Fruit fly (Drosophila melanogaster): ENCODE results near the gene CG11369.

The CG11369 gene

dm6 chrX:7541455-7541797, 32.7 kb upstream of the CG11369 start:
- TF ChIP-seq CG34367 (tag; optimal IDR thresholded peaks at IDR 0.05) (no peak), CG8159 (tag; optimal IDR thresholded peaks at IDR 0.05) (peak; percentile 36), CG10348 (GFP tag; IDR thresholded peaks at IDR 0.05) (no peak), Ets98B (GFP tag; IDR thresholded peaks at IDR 0.05) (no peak), Pif1B (GFP tag; optimal IDR thresholded peaks at IDR 0.05) (no peak), rn (GFP tag; IDR thresholded peaks at IDR 0.05) (no peak), Pif1A (GFP tag; optimal IDR thresholded peaks at IDR 0.05) (peak; percentile 37), Snoo (tag; optimal IDR thresholded peaks at IDR 0.05) (no peak), CG15710 (tag; optimal IDR thresholded peaks at IDR 0.05) (peak; percentile 34), CG13204 (GFP tag; optimal IDR thresholded peaks at IDR 0.05) (no peak), D1 (tag; optimal IDR thresholded peaks at IDR 0.05) (no peak), fd96Ca (GFP tag; IDR thresholded peaks at IDR 0.05) (no peak), CG8301 (tag; optimal IDR thresholded peaks at IDR 0.05) (no peak), CG14655 (GFP tag; optimal IDR thresholded peaks at IDR 0.05) (no peak), gl (tag; optimal IDR thresholded peaks at IDR 0.05) (no peak), CG12605 (GFP tag; IDR thresholded peaks at IDR 0.05) (no peak), EcR (GFP tag; optimal IDR thresholded peaks at IDR 0.05) (no peak), CG17806 (tag; optimal IDR thresholded peaks at IDR 0.05) (peak; percentile 35), CG4496 (GFP tag; IDR thresholded peaks at IDR 0.05) (no peak), CG32121 (GFP tag; IDR thresholded peaks at IDR 0.05) (no peak), CG9948 (tag; optimal IDR thresholded peaks at IDR 0.05) (peak; percentile 45)

- TF ChIP-seq CG17806 (tag; optimal IDR thresholded peaks at IDR 0.05) (no peak), rn (GFP tag; IDR thresholded peaks at IDR 0.05) (no peak), CG15710 (tag; optimal IDR thresholded peaks at IDR 0.05) (no peak), CG34367 (tag; optimal IDR thresholded peaks at IDR 0.05) (no peak), CG8159 (tag; optimal IDR thresholded peaks at IDR 0.05) (no peak), fd96Ca (GFP tag; IDR thresholded peaks at IDR 0.05) (no peak), CG13204 (GFP tag; optimal IDR thresholded peaks at IDR 0.05) (no peak)
These were observed 31.6 kb upstream of the CG11369 start for dm6 chrX:7542540-7542939.

- TF ChIP-seq gl (tag; optimal IDR thresholded peaks at IDR 0.05) (peak; percentile 34), Snoo (tag; optimal IDR thresholded peaks at IDR 0.05) (no peak), CG8301 (tag; optimal IDR thresholded peaks at IDR 0.05) (peak; percentile 77), fd96Ca (GFP tag; IDR thresholded peaks at IDR 0.05) (0 out of 3 replicates have a peak, but pooled peaks have one; percentile 42), CG34367 (tag; optimal IDR thresholded peaks at IDR 0.05) (peak; percentile 70), CG4496 (GFP tag; IDR thresholded peaks at IDR 0.05) (peak; percentile 72), Pif1A (GFP tag; optimal IDR thresholded peaks at IDR 0.05) (peak; percentile 57), CG14655 (GFP tag; optimal IDR thresholded peaks at IDR 0.05) (peak; percentile 84), CG15710 (tag; optimal IDR thresholded peaks at IDR 0.05) (peak; percentile 66), CG10348 (GFP tag; IDR thresholded peaks at IDR 0.05) (no peak), CG32121 (GFP tag; IDR thresholded peaks at IDR 0.05) (no peak), CG12605 (GFP tag; IDR thresholded peaks at IDR 0.05) (no peak), Pif1B (GFP tag; optimal IDR thresholded peaks at IDR 0.05) (peak; percentile 59), EcR (GFP tag; optimal IDR thresholded peaks at IDR 0.05) (no peak), CG17806 (tag; optimal IDR thresholded peaks at IDR 0.05) (peak; percentile 74), CG8159 (tag; optimal IDR thresholded peaks at IDR 0.05) (peak; percentile 73), Ets98B (GFP tag; IDR thresholded peaks at IDR 0.05) (peak; percentile 57), rn (GFP tag; IDR thresholded peaks at IDR 0.05) (no peak), CG13204 (GFP tag; optimal IDR thresholded peaks at IDR 0.05) (peak; percentile 4), D1 (tag; optimal IDR thresholded peaks at IDR 0.05) (no peak), CG9948 (tag; optimal IDR thresholded peaks at IDR 0.05) (peak; percentile 79)
These were observed 30.2 kb upstream of the CG11369 start for dm6 chrX:7543891-7544290.

- TF ChIP-seq CG8301 (tag; optimal IDR thresholded peaks at IDR 0.05) (peak; percentile 45), D1 (tag; optimal IDR thresholded peaks at IDR 0.05) (no peak), CG10348 (GFP tag; IDR thresholded peaks at IDR 0.05) (no peak), gl (tag; optimal IDR thresholded peaks at IDR 0.05) (no peak), Ets98B (GFP tag; IDR thresholded peaks at IDR 0.05) (no peak), CG32121 (GFP tag; IDR thresholded peaks at IDR 0.05) (no peak), CG8159 (tag; optimal IDR thresholded peaks at IDR 0.05) (peak; percentile 46), CG13204 (GFP tag; optimal IDR thresholded peaks at IDR 0.05) (no peak), CG4496 (GFP tag; IDR thresholded peaks at IDR 0.05) (peak; percentile 33; the same call in 1 of the 3 replicates), CG9948 (tag; optimal IDR thresholded peaks at IDR 0.05) (peak; percentile 58), CG12605 (GFP tag; IDR thresholded peaks at IDR 0.05) (no peak), rn (GFP tag; IDR thresholded peaks at IDR 0.05) (no peak), Pif1B (GFP tag; optimal IDR thresholded peaks at IDR 0.05) (peak; percentile 19), EcR (GFP tag; optimal IDR thresholded peaks at IDR 0.05) (no peak), CG34367 (tag; optimal IDR thresholded peaks at IDR 0.05) (peak; percentile 27), CG14655 (GFP tag; optimal IDR thresholded peaks at IDR 0.05) (peak; percentile 65), Snoo (tag; optimal IDR thresholded peaks at IDR 0.05) (no peak), fd96Ca (GFP tag; IDR thresholded peaks at IDR 0.05) (no peak), CG17806 (tag; optimal IDR thresholded peaks at IDR 0.05) (peak; percentile 45), Pif1A (GFP tag; optimal IDR thresholded peaks at IDR 0.05) (peak; percentile 9), CG15710 (tag; optimal IDR thresholded peaks at IDR 0.05) (peak; percentile 45)
These were observed 27.7 kb upstream of the CG11369 start for dm6 chrX:7546362-7546761.

dm6 chrX:7547892-7548291, 26.2 kb upstream of the CG11369 start, which contains the start of gene CG32719:
Gene CG32719, minus strand, starts transcription at chrX:7547992.
- TF ChIP-seq Pif1A (GFP tag; optimal IDR thresholded peaks at IDR 0.05), result no peak
- TF ChIP-seq CG8159 (tag; optimal IDR thresholded peaks at IDR 0.05), result no peak
- TF ChIP-seq CG12605 (GFP tag; IDR thresholded peaks at IDR 0.05), result no peak
- no peak for TF ChIP-seq CG10348 (GFP tag; IDR thresholded peaks at IDR 0.05)
- no peak for TF ChIP-seq CG14655 (GFP tag; optimal IDR thresholded peaks at IDR 0.05)
- no peak for TF ChIP-seq CG15710 (tag; optimal IDR thresholded peaks at IDR 0.05)
- no peak for TF ChIP-seq rn (GFP tag; IDR thresholded peaks at IDR 0.05)
- no peak for TF ChIP-seq Snoo (tag; optimal IDR thresholded peaks at IDR 0.05)
- TF ChIP-seq CG13204 (GFP tag; optimal IDR thresholded peaks at IDR 0.05), result no peak
- no peak for TF ChIP-seq D1 (tag; optimal IDR thresholded peaks at IDR 0.05)
- TF ChIP-seq fd96Ca (GFP tag; IDR thresholded peaks at IDR 0.05), result no peak
- no peak for TF ChIP-seq CG8301 (tag; optimal IDR thresholded peaks at IDR 0.05)
- TF ChIP-seq EcR (GFP tag; optimal IDR thresholded peaks at IDR 0.05), result no peak
- no peak for TF ChIP-seq CG4496 (GFP tag; IDR thresholded peaks at IDR 0.05)
- no peak for TF ChIP-seq CG34367 (tag; optimal IDR thresholded peaks at IDR 0.05)
- no peak for TF ChIP-seq Pif1B (GFP tag; optimal IDR thresholded peaks at IDR 0.05)
- no peak for TF ChIP-seq CG32121 (GFP tag; IDR thresholded peaks at IDR 0.05)

All from whole organism, pupa.